Worm (Caenorhabditis elegans) whole organism, late embryonic: ENCODE measurements around the gene C35A11.4.

Experiments used
- ceh-30 ChIP-seq: fragments of 150-350 bp; optimal IDR thresholded peaks from 2 replicates; lab custom pipeline; 2014; ENCODE audit warnings: missing biosample characterization, missing genetic modification characterization
- nfya-1 ChIP-seq: sonication (generic microtip); optimal IDR thresholded peaks from 2 replicates; lab custom pipeline; 2017; ENCODE audit warnings: missing genetic modification characterization, mild to moderate bottlenecking, missing compliant biosample characterization, antibody characterized with exemption, moderate library complexity
- pat-9 ChIP-seq: fragments of 200-800 bp; sonication (Bioruptor generic); optimal IDR thresholded peaks from 2 replicates; lab custom pipeline; 2018; ENCODE audit warnings: mild to moderate bottlenecking, missing genetic modification characterization, moderate library complexity, missing compliant biosample characterization
- unc-55 ChIP-seq: sonication (generic microtip); optimal IDR thresholded peaks from 2 replicates; lab custom pipeline; 2017; ENCODE audit warnings: missing biosample characterization, missing genetic modification reagents, missing genetic modification characterization

DNA sequence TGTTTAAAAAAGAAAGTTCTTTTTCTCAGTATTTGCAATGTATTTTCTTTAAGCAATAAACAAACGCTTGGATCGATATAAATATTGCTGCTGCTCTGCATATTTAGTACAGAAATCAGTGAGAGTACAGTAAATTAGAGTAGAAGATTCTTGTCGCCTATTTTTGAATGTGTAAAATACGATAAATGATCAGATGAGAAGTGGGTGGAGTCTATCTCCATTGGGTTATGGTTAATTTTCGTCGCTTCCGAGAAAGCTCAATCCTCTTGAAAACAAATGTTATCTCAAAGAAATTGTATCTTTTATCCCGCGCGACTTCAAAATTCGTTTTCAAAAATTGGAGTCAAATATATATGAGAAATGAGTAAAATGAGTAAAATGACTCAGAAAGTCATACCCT, 34.2 kb downstream of the C35A11.4 start, which contains the start of gene nhr-216:
- no peak for TF ChIP-seq nfya-1 (tag; lab: Kevin White, UChicago)
- no peak for TF ChIP-seq pat-9 (tag; lab: Kevin White, UChicago)
- no peak for TF ChIP-seq unc-55
- no peak for TF ChIP-seq ceh-30 (tag; lab: Kevin White, UChicago)
